Worm (Caenorhabditis elegans) whole organism, L1 larva: ENCODE data around the gene Y41C4A.11.

Experiments
- C04F5.9 ChIP-seq: sonication (generic microtip); optimal IDR thresholded peaks from 2 replicates; lab custom pipeline; 2016; ENCODE audit warnings: missing genetic modification characterization, missing compliant biosample characterization
- C34B4.2 ChIP-seq: sonication (generic microtip); optimal IDR thresholded peaks from 2 replicates; lab custom pipeline; 2017; ENCODE audit warnings: mild to moderate bottlenecking, missing genetic modification characterization, missing compliant biosample characterization
- alr-1 ChIP-seq: fragments of 200-800 bp; sonication (Bioruptor generic); optimal IDR thresholded peaks from 2 replicates; lab custom pipeline; 2018; ENCODE audit warnings: borderline replicate concordance, mild to moderate bottlenecking, missing genetic modification characterization, missing compliant biosample characterization
- aly-2 ChIP-seq: fragments of 150-350 bp; optimal IDR thresholded peaks from 2 replicates; lab custom pipeline; 2014; ENCODE audit warnings: missing biosample characterization, missing genetic modification characterization
- ama-1 ChIP-seq: fragments of 150-350 bp; optimal IDR thresholded peaks from 2 replicates; lab custom pipeline; 2014
- blmp-1 ChIP-seq: fragments of 150-350 bp; optimal IDR thresholded peaks from 2 replicates; lab custom pipeline; 2014; ENCODE audit warnings: missing biosample characterization, missing genetic modification characterization
- ceh-63 ChIP-seq: fragments of 200-800 bp; sonication (Bioruptor generic); optimal IDR thresholded peaks from 2 replicates; lab custom pipeline; 2018; ENCODE audit warnings: mild to moderate bottlenecking, missing genetic modification characterization, missing compliant biosample characterization
- ceh-82 ChIP-seq, 3 experiments: fragments of 150-350 bp in 1 of 3; sonication (generic microtip) in 2 of 3; optimal IDR thresholded peaks; 2 replicates each; lab custom pipeline; 2014 to 2017; ENCODE audit warnings: missing biosample characterization in 3 of 3, missing genetic modification characterization in 3 of 3
- ceh-88 ChIP-seq: fragments of 200-800 bp; sonication (Bioruptor generic); IDR thresholded peaks from 2 replicates; pipeline ENCODE4 v1.3.6; 2022; ENCODE audit warnings: missing genetic modification characterization, missing compliant biosample characterization
- ceh-90 ChIP-seq: sonication (generic microtip); optimal IDR thresholded peaks from 2 replicates; lab custom pipeline; 2016; ENCODE audit warnings: missing genetic modification characterization, missing compliant biosample characterization
- dpl-1 ChIP-seq, 3 experiments: fragments of 150-350 bp in 2 of 3; sonication (generic microtip) in 1 of 3; optimal IDR thresholded peaks; 2 replicates each; lab custom pipeline; 2014 to 2017; ENCODE audit warnings: missing biosample characterization in 3 of 3, missing genetic modification characterization in 3 of 3, missing genetic modification reagents in 3 of 3
- efl-1 ChIP-seq, 4 experiments: fragments of 150-350 bp; optimal IDR thresholded peaks in 3 of 4; peaks in 1 of 4; 1 replicate in 1 of 4; 2 replicates in 3 of 4; lab custom pipeline; 2014; ENCODE audit warnings: missing biosample characterization in 2 of 4, missing genetic modification characterization in 2 of 4, missing genetic modification reagents in 2 of 4
- efl-3 ChIP-seq: fragments of 200-800 bp; sonication (Bioruptor generic); optimal IDR thresholded peaks from 2 replicates; lab custom pipeline; 2018; ENCODE audit warnings: mild to moderate bottlenecking, missing genetic modification characterization, missing compliant biosample characterization
- egl-13 ChIP-seq: sonication (generic microtip); optimal IDR thresholded peaks from 2 replicates; lab custom pipeline; 2016; ENCODE audit warnings: missing genotype, missing genetic modification reagents, missing genetic modification characterization, missing compliant biosample characterization
- egl-27 ChIP-seq, 2 experiments: fragments of 150-350 bp in 1 of 2; sonication (generic microtip); optimal IDR thresholded peaks; 3 replicates each; lab custom pipeline; 2017 to 2018; ENCODE audit warnings: missing biosample characterization in 2 of 2, missing genetic modification characterization in 2 of 2, missing genetic modification reagents in 2 of 2
- elt-2 ChIP-seq: sonication (generic microtip); optimal IDR thresholded peaks from 2 replicates; lab custom pipeline; 2016; ENCODE audit warnings: missing genetic modification characterization, mild to moderate bottlenecking, inconsistent platforms, missing compliant biosample characterization, missing genetic modification reagents
- ets-5 ChIP-seq: fragments of 200-800 bp; sonication (Bioruptor generic); IDR thresholded peaks from 2 replicates; pipeline ENCODE4 v1.3.6; 2022; ENCODE audit warnings: missing genetic modification characterization, missing compliant biosample characterization
- fkh-10 ChIP-seq: sonication (generic microtip); optimal IDR thresholded peaks from 2 replicates; lab custom pipeline; 2017; ENCODE audit warnings: missing biosample characterization, missing genetic modification reagents, missing genetic modification characterization
- fkh-8 ChIP-seq: sonication (generic microtip); optimal IDR thresholded peaks from 2 replicates; lab custom pipeline; 2016; ENCODE audit warnings: mild to moderate bottlenecking, missing genetic modification characterization, missing compliant biosample characterization
- fos-1 ChIP-seq: fragments of 150-350 bp; optimal IDR thresholded peaks from 2 replicates; lab custom pipeline; 2014; ENCODE audit warnings: missing biosample characterization, missing genetic modification characterization
- hlh-17 ChIP-seq: fragments of 200-800 bp; sonication (Bioruptor generic); optimal IDR thresholded peaks from 2 replicates; lab custom pipeline; 2018; ENCODE audit warnings: missing genetic modification characterization, mild to moderate bottlenecking, missing compliant biosample characterization, moderate library complexity, borderline replicate concordance
- irx-1 ChIP-seq: sonication (generic microtip); optimal IDR thresholded peaks from 2 replicates; lab custom pipeline; 2016; ENCODE audit warnings: missing genetic modification characterization, missing compliant biosample characterization
- lin-13 ChIP-seq: fragments of 150-350 bp; optimal IDR thresholded peaks from 2 replicates; lab custom pipeline; 2014; ENCODE audit warnings: missing biosample characterization, missing genetic modification reagents, missing genetic modification characterization
- lin-14 ChIP-seq: fragments of 200-800 bp; sonication (Bioruptor generic); optimal IDR thresholded peaks from 2 replicates; lab custom pipeline; 2018; ENCODE audit warnings: mild to moderate bottlenecking, missing genetic modification characterization, moderate library complexity, missing compliant biosample characterization
- lin-39 ChIP-seq: fragments of 150-350 bp; optimal IDR thresholded peaks from 2 replicates; lab custom pipeline; 2014; ENCODE audit warnings: missing biosample characterization, missing genetic modification reagents, missing genetic modification characterization
- lsy-2 ChIP-seq, 2 experiments: fragments of 150-350 bp; optimal IDR thresholded peaks; 2 replicates each; lab custom pipeline; 2014; ENCODE audit warnings: missing biosample characterization in 2 of 2, missing genetic modification characterization in 2 of 2
- mdl-1 ChIP-seq, 2 experiments: fragments of 150-350 bp; optimal IDR thresholded peaks; 2 replicates each; lab custom pipeline; 2014 to 2017; ENCODE audit warnings: missing biosample characterization in 2 of 2, missing genetic modification characterization in 2 of 2, inconsistent platforms in 1 of 2
- nhr-12 ChIP-seq: sonication (generic microtip); optimal IDR thresholded peaks from 2 replicates; lab custom pipeline; 2017; ENCODE audit warnings: missing biosample characterization, missing genetic modification characterization
- nhr-19 ChIP-seq: fragments of 200-800 bp; sonication (Bioruptor generic); conservative IDR thresholded peaks from 2 replicates; pipeline ENCODE4 v1.3.6; 2022; ENCODE audit warnings: missing genetic modification characterization, missing compliant biosample characterization
- nhr-20 ChIP-seq: sonication (generic microtip); optimal IDR thresholded peaks from 2 replicates; lab custom pipeline; 2016; ENCODE audit warnings: mild to moderate bottlenecking, missing genetic modification characterization, missing compliant biosample characterization
- nhr-237 ChIP-seq: fragments of 150-350 bp; optimal IDR thresholded peaks from 2 replicates; lab custom pipeline; 2014; ENCODE audit warnings: missing biosample characterization, missing genetic modification characterization
- nhr-47 ChIP-seq: sonication (generic microtip); optimal IDR thresholded peaks from 2 replicates; lab custom pipeline; 2016; ENCODE audit warnings: mild to moderate bottlenecking, missing genetic modification characterization, moderate library complexity, missing compliant biosample characterization
- nhr-71 ChIP-seq: sonication (generic microtip); optimal IDR thresholded peaks from 2 replicates; lab custom pipeline; 2016; ENCODE audit warnings: mild to moderate bottlenecking, missing genetic modification characterization, moderate library complexity, missing compliant biosample characterization
- nhr-76 ChIP-seq: sonication (generic microtip); optimal IDR thresholded peaks from 2 replicates; lab custom pipeline; 2017; ENCODE audit warnings: missing biosample characterization, missing genetic modification characterization
- nhr-85 ChIP-seq: sonication (generic microtip); peaks from one replicate; lab custom pipeline; 2016; ENCODE audit warnings: missing genetic modification characterization, inconsistent platforms, missing compliant biosample characterization
- nhr-90 ChIP-seq: sonication (generic microtip); optimal IDR thresholded peaks from 2 replicates; lab custom pipeline; 2016; ENCODE audit warnings: mild to moderate bottlenecking, missing genetic modification characterization, missing compliant biosample characterization; ENCODE audit not compliant: poor library complexity
- pax-3 ChIP-seq: fragments of 200-800 bp; sonication (Bioruptor generic); optimal IDR thresholded peaks from 2 replicates; lab custom pipeline; 2018; ENCODE audit warnings: mild to moderate bottlenecking, missing genetic modification characterization, moderate library complexity, missing compliant biosample characterization
- rnt-1 ChIP-seq: sonication (generic microtip); optimal IDR thresholded peaks from 2 replicates; lab custom pipeline; 2016; ENCODE audit warnings: mild to moderate bottlenecking, missing genetic modification characterization, moderate library complexity, missing compliant biosample characterization
- snu-23 ChIP-seq: sonication (generic microtip); optimal IDR thresholded peaks from 2 replicates; lab custom pipeline; 2016; ENCODE audit warnings: missing genetic modification characterization, missing compliant biosample characterization
- unc-130 ChIP-seq: fragments of 150-350 bp; optimal IDR thresholded peaks from 2 replicates; lab custom pipeline; 2017; ENCODE audit warnings: missing biosample characterization, missing genetic modification characterization, inconsistent platforms
- unc-62 ChIP-seq: fragments of 150-350 bp; optimal IDR thresholded peaks from 2 replicates; lab custom pipeline; 2014; ENCODE audit warnings: missing biosample characterization, missing genetic modification reagents, missing genetic modification characterization
- vab-15 ChIP-seq: sonication (generic microtip); optimal IDR thresholded peaks from 2 replicates; lab custom pipeline; 2017; ENCODE audit warnings: missing genotype, mild to moderate bottlenecking, missing genetic modification characterization, missing compliant biosample characterization
- zag-1 ChIP-seq: fragments of 150-350 bp; optimal IDR thresholded peaks from 2 replicates; lab custom pipeline; 2014; ENCODE audit warnings: missing biosample characterization, missing genetic modification characterization
- ztf-11 ChIP-seq, 2 experiments: sonication (generic microtip); optimal IDR thresholded peaks; 2 replicates each; lab custom pipeline; 2016 to 2017; ENCODE audit warnings: missing genetic modification characterization in 2 of 2, missing biosample characterization in 1 of 2, missing compliant biosample characterization in 1 of 2

Gene Y41C4A.11

ce11 chrIII:11746718-11747117, 27.1 kb downstream of the Y41C4A.11 start, which contains the start of gene mrt-2 (continued):
- TF ChIP-seq egl-27 (tag; optimal IDR thresholded peaks at IDR 0.05; lab: Kevin White, UChicago) (no peak), dpl-1 (GFP tag; optimal IDR thresholded peaks at IDR 0.05; lab: Kevin White, UChicago) (peak; percentile 94 to 96 (median 96)), ztf-11 (tag; optimal IDR thresholded peaks at IDR 0.05; lab: Kevin White, UChicago) (peak in 1 of 2 experiments; percentile 95), snu-23 (GFP tag; lab: Kevin White, UChicago) (peak; percentile 89), lin-13 (peak; percentile 74), nhr-90 (tag; lab: Kevin White, UChicago) (peak; percentile 97), fos-1 (tag; lab: Kevin White, UChicago) (peak; percentile 48), rnt-1 (tag; lab: Kevin White, UChicago) (no peak), ets-5 (no peak), vab-15 (peak; percentile 64), nhr-237 (tag; lab: Kevin White, UChicago) (no peak), egl-13 (tag; lab: Kevin White, UChicago) (peak; percentile 97), elt-2 (tag; lab: Kevin White, UChicago) (peak; percentile 78), C34B4.2 (tag; lab: Kevin White, UChicago) (peak; percentile 49), lin-39 (peak; percentile 87), nhr-76 (tag; lab: Kevin White, UChicago) (no peak), fkh-8 (tag; lab: Kevin White, UChicago) (peak; percentile 80), efl-3 (GFP tag; lab: Kevin White, UChicago) (peak; percentile 19), alr-1 (no peak), blmp-1 (peak; percentile 69), nhr-12 (tag; lab: Kevin White, UChicago) (no peak), nhr-71 (tag; lab: Kevin White, UChicago) (peak; percentile 95), pax-3 (peak; percentile 95), ceh-90 (peak; percentile 99), zag-1 (tag; lab: Kevin White, UChicago) (no peak), unc-62 (GFP tag; lab: Kevin White, UChicago) (no peak), nhr-20 (tag; lab: Kevin White, UChicago) (peak; percentile 92), irx-1 (tag; lab: Kevin White, UChicago) (peak; percentile 96), mdl-1 (tag; optimal IDR thresholded peaks at IDR 0.05; lab: Kevin White, UChicago) (peak in 1 of 2 experiments; percentile 58), ceh-63 (peak; percentile 6), lsy-2 (tag; optimal IDR thresholded peaks at IDR 0.05; lab: Kevin White, UChicago) (peak; percentile 86 to 88), efl-1 (optimal IDR thresholded peaks at IDR 0.05; lab: Kevin White, UChicago) (peak; percentile 95 to 97), efl-1 (GFP tag; optimal IDR thresholded peaks at IDR 0.05 in 1 of 2; lab: Kevin White, UChicago) (peak; percentile 97 to 100), nhr-19 (GFP tag; lab: Robert Waterston, UW) (peak; percentile 90), hlh-17 (GFP tag; lab: Kevin White, UChicago) (no peak), aly-2 (tag; lab: Kevin White, UChicago) (peak; percentile 47)
- TF ChIP-seq, all 84 proteins: peak for 58

DNA sequence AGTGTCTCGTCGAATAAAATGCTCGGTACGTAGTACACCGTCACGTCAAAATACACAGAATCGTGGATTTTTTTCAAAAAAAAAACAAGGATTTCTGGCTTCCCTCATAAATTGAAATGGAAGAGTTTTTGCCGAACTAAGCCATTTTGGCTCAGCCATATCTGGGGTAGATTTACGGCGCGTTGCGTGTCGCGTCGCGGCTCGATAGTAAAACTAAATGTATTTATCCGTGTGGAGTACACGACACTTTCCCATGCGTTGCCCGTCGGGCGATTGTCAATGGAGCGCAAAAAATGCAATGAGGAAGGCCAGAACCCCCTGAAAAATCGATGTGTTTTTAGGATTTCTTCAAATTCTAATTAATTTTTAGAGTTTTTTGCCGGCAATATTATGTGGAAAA, 30.6 kb downstream of the Y41C4A.11 start:
- TF ChIP-seq ceh-90 (no peak), nhr-12 (tag; lab: Kevin White, UChicago) (no peak), ceh-88 (GFP tag; lab: Robert Waterston, UW) (no peak), ama-1 (lab: Kevin White, UChicago) (no peak), pax-3 (no peak), fkh-10 (GFP tag; lab: Kevin White, UChicago) (no peak)
- TF ChIP-seq, all 84 proteins: peak for 0

DNA sequence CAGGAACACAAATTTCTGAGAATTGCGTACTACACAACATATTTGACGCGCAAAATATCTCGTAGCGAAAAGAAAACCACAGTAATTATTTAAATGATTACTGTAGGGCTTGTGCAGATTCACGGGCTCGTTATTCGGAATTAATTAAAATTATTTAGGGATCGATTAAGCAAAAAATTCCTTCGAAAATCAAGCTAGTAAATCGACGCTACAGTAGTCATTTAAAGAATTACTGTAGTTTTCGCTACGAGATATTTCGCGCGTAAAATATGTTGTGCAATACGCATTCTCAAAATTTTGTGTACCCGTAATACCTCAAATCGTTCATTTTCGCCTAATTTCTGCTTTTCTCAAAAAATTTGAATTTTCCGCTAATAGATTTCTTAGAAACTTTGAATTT, 31.2 kb downstream of the Y41C4A.11 start:
- TF ChIP-seq unc-130 (tag; lab: Kevin White, UChicago) = no peak
- no peak for TF ChIP-seq lin-14
- no peak for TF ChIP-seq nhr-85
- no peak for TF ChIP-seq pax-3
- no peak for TF ChIP-seq ceh-82 (tag; optimal IDR thresholded peaks at IDR 0.05; lab: Kevin White, UChicago)
- no peak for TF ChIP-seq nhr-47
- no peak for TF ChIP-seq C04F5.9 (tag; lab: Kevin White, UChicago)
